Fruit fly (Drosophila melanogaster) whole organism, embryonic: ENCODE measurements around the gene CG15725.

Experiments used
- Abd-B ChIP-seq: fragments of 200-800 bp; sonication (Bioruptor generic); optimal IDR thresholded peaks from 2 replicates; lab custom pipeline; 2018; ENCODE audit warnings: missing biosample characterization, mild to moderate bottlenecking, missing genetic modification characterization, moderate library complexity
- Aef1 ChIP-seq: fragments of 200-800 bp; sonication (Bioruptor generic); IDR thresholded peaks from 3 replicates; pipeline ENCODE4 v1.3.6; 2022; ENCODE audit warnings: missing biosample characterization, missing genetic modification characterization
- Atf3 ChIP-seq: fragments of 200-800 bp; sonication (Bioruptor generic); optimal IDR thresholded peaks from 3 replicates; lab custom pipeline; 2016; ENCODE audit warnings: missing biosample characterization, missing genetic modification characterization
- Blimp-1 ChIP-seq: fragments of 200-800 bp; sonication (Bioruptor generic); optimal IDR thresholded peaks from 3 replicates; lab custom pipeline; 2018; ENCODE audit warnings: missing biosample characterization, missing genetic modification characterization, mild to moderate bottlenecking, moderate library complexity, missing genetic modification reagents
- Bteb2 ChIP-seq: fragments of 200-800 bp; sonication (Bioruptor generic); optimal IDR thresholded peaks from 2 replicates; lab custom pipeline; 2016; ENCODE audit warnings: missing biosample characterization, missing genetic modification characterization
- C15 ChIP-seq: fragments of 200-800 bp; sonication (Bioruptor generic); IDR thresholded peaks from 3 replicates; pipeline ENCODE4 v1.3.6; 2022; ENCODE audit warnings: missing biosample characterization, missing genetic modification characterization
- CG10543 ChIP-seq: fragments of 200-800 bp; sonication (Bioruptor generic); optimal IDR thresholded peaks from 3 replicates; lab custom pipeline; 2017; ENCODE audit warnings: missing biosample characterization, mild to moderate bottlenecking, missing genetic modification characterization, moderate library complexity
- CG10565 ChIP-seq: fragments of 200-800 bp; sonication (Bioruptor generic); optimal IDR thresholded peaks from 3 replicates; lab custom pipeline; 2016; ENCODE audit warnings: missing biosample characterization, mild to moderate bottlenecking, missing genetic modification characterization
- CG12071 ChIP-seq: fragments of 200-800 bp; sonication (Bioruptor generic); optimal IDR thresholded peaks from 3 replicates; lab custom pipeline; 2018; ENCODE audit warnings: missing biosample characterization, mild to moderate bottlenecking, missing genetic modification characterization
- CG12155 ChIP-seq: fragments of 200-800 bp; sonication (Bioruptor generic); optimal IDR thresholded peaks from 3 replicates; lab custom pipeline; 2016; ENCODE audit warnings: missing biosample characterization, missing genetic modification characterization
- CG12659 ChIP-seq: fragments of 200-800 bp; sonication (Bioruptor generic); optimal IDR thresholded peaks from 3 replicates; lab custom pipeline; 2017; ENCODE audit warnings: mild to moderate bottlenecking, missing biosample characterization, missing genetic modification reagents, missing genetic modification characterization
- CG12744 ChIP-seq: fragments of 200-800 bp; sonication (Bioruptor generic); optimal IDR thresholded peaks from 2 replicates; lab custom pipeline; 2016; ENCODE audit warnings: missing biosample characterization, missing genetic modification characterization
- CG16813 ChIP-seq: fragments of 200-800 bp; sonication (Bioruptor generic); IDR thresholded peaks from 3 replicates; pipeline ENCODE4 v1.3.6; 2022; ENCODE audit warnings: missing biosample characterization, missing genetic modification characterization; ENCODE audit not compliant: partially characterized antibody
- CG1832 ChIP-seq: fragments of 200-800 bp; sonication (Bioruptor generic); optimal IDR thresholded peaks from 2 replicates; lab custom pipeline; 2017; ENCODE audit warnings: missing biosample characterization, mild to moderate bottlenecking, missing genetic modification characterization, inconsistent platforms
- CG18764 ChIP-seq: fragments of 200-800 bp; sonication (Bioruptor generic); optimal IDR thresholded peaks from 3 replicates; lab custom pipeline; 2016; ENCODE audit warnings: missing biosample characterization, missing genetic modification characterization
- CG2875 ChIP-seq: fragments of 200-800 bp; sonication (Bioruptor generic); optimal IDR thresholded peaks from 2 replicates; lab custom pipeline; 2017; ENCODE audit warnings: missing biosample characterization, mild to moderate bottlenecking, missing genetic modification characterization, missing genetic modification reagents
- CG3847 ChIP-seq: fragments of 200-800 bp; sonication (Bioruptor generic); IDR thresholded peaks from 2 replicates; pipeline ENCODE4 v1.3.6; 2022; ENCODE audit warnings: missing biosample characterization, missing genetic modification characterization
- CG4617 ChIP-seq: fragments of 200-800 bp; sonication (Bioruptor generic); optimal IDR thresholded peaks from 3 replicates; lab custom pipeline; 2016; ENCODE audit warnings: missing biosample characterization, missing genetic modification characterization, borderline replicate concordance
- CG4854 ChIP-seq: fragments of 200-800 bp; sonication (Bioruptor generic); optimal IDR thresholded peaks from 2 replicates; lab custom pipeline; 2016; ENCODE audit warnings: missing biosample characterization, missing genetic modification characterization, inconsistent platforms
- CG8089 ChIP-seq: fragments of 200-800 bp; sonication (Bioruptor generic); optimal IDR thresholded peaks from 3 replicates; lab custom pipeline; 2016; ENCODE audit warnings: missing biosample characterization, missing genetic modification characterization
- CG9215 ChIP-seq: fragments of 200-800 bp; sonication (Bioruptor generic); IDR thresholded peaks from 2 replicates; pipeline ENCODE4 v1.3.6; 2022; ENCODE audit warnings: missing biosample characterization, missing genetic modification characterization
- D19A ChIP-seq: fragments of 200-800 bp; optimal IDR thresholded peaks from 3 replicates; lab custom pipeline; 2019; ENCODE audit warnings: missing biosample characterization, mild to moderate bottlenecking, missing genetic modification characterization, moderate library complexity
- Deaf1 ChIP-seq: fragments of 200-800 bp; optimal IDR thresholded peaks from 3 replicates; lab custom pipeline; 2019; ENCODE audit warnings: missing biosample characterization, mild to moderate bottlenecking, missing genetic modification characterization, moderate library complexity
- E2f2 ChIP-seq: fragments of 200-800 bp; sonication (Bioruptor generic); IDR thresholded peaks from 2 replicates; pipeline ENCODE4 v1.3.6; 2022; ENCODE audit warnings: missing biosample characterization, missing genetic modification characterization
- Hand ChIP-seq: fragments of 200-800 bp; sonication (Bioruptor generic); optimal IDR thresholded peaks from 2 replicates; lab custom pipeline; 2017; ENCODE audit warnings: mild to moderate bottlenecking, missing biosample characterization, missing genetic modification reagents, missing genetic modification characterization
- MTF-1 ChIP-seq: fragments of 200-800 bp; sonication (Bioruptor generic); optimal IDR thresholded peaks from 2 replicates; lab custom pipeline; 2018; ENCODE audit warnings: missing biosample characterization, mild to moderate bottlenecking, missing genetic modification characterization, borderline replicate concordance
- Max ChIP-seq: fragments of 200-800 bp; sonication (Bioruptor generic); optimal IDR thresholded peaks from 2 replicates; lab custom pipeline; 2016; ENCODE audit warnings: missing biosample characterization, mild to moderate bottlenecking, missing genetic modification characterization
- Meics ChIP-seq: fragments of 200-800 bp; sonication (Bioruptor generic); optimal IDR thresholded peaks from 2 replicates; lab custom pipeline; 2017; ENCODE audit warnings: missing biosample characterization, mild to moderate bottlenecking, missing genetic modification characterization
- Nf-YB ChIP-seq: fragments of 200-800 bp; sonication (Bioruptor generic); optimal IDR thresholded peaks from 3 replicates; lab custom pipeline; 2019; ENCODE audit warnings: missing biosample characterization, mild to moderate bottlenecking, missing genetic modification characterization, moderate library complexity
- Sox102F ChIP-seq: fragments of 200-800 bp; sonication (Bioruptor generic); optimal IDR thresholded peaks from 2 replicates; lab custom pipeline; 2018; ENCODE audit warnings: missing biosample characterization, mild to moderate bottlenecking, missing genetic modification characterization, moderate library complexity
- Xrp1 ChIP-seq: fragments of 200-800 bp; sonication (Bioruptor generic); IDR thresholded peaks from 2 replicates; pipeline ENCODE4 v1.3.6; 2022; ENCODE audit warnings: missing biosample characterization, missing genetic modification characterization
- ab ChIP-seq: fragments of 200-800 bp; sonication (Bioruptor generic); optimal IDR thresholded peaks from 2 replicates; lab custom pipeline; 2016; ENCODE audit warnings: missing biosample characterization, missing genetic modification characterization
- amos ChIP-seq: fragments of 200-800 bp; sonication (Bioruptor generic); IDR thresholded peaks from 2 replicates; pipeline ENCODE4 v1.3.6; 2022; ENCODE audit warnings: missing biosample characterization, missing genetic modification characterization; ENCODE audit not compliant: partially characterized antibody
- aop ChIP-seq: fragments of 200-800 bp; sonication (Bioruptor generic); IDR thresholded peaks from 2 replicates; pipeline ENCODE4 v1.3.6; 2022; ENCODE audit warnings: missing biosample characterization, missing genetic modification characterization
- ara ChIP-seq: fragments of 200-800 bp; sonication (Bioruptor generic); IDR thresholded peaks from 2 replicates; pipeline ENCODE4 v1.3.6; 2022; ENCODE audit warnings: missing biosample characterization, missing genetic modification characterization
- bcd ChIP-seq: fragments of 200-800 bp; sonication (Bioruptor generic); optimal IDR thresholded peaks from 2 replicates; lab custom pipeline; 2017; ENCODE audit warnings: missing biosample characterization, mild to moderate bottlenecking, missing genetic modification characterization
- ci ChIP-seq: fragments of 200-800 bp; sonication (Bioruptor generic); IDR thresholded peaks from 3 replicates; pipeline ENCODE4 v1.3.6; 2022; ENCODE audit warnings: missing biosample characterization, missing genetic modification characterization
- dan ChIP-seq: fragments of 200-800 bp; sonication (Bioruptor generic); IDR thresholded peaks from 2 replicates; pipeline ENCODE4 v1.3.6; 2022; ENCODE audit warnings: missing biosample characterization, missing genetic modification characterization
- danr ChIP-seq: fragments of 200-800 bp; sonication (Bioruptor generic); IDR thresholded peaks from 2 replicates; pipeline ENCODE4 v1.3.6; 2022; ENCODE audit warnings: missing biosample characterization, missing genetic modification characterization
- dysf ChIP-seq: fragments of 200-800 bp; sonication (Bioruptor generic); IDR thresholded peaks from 3 replicates; pipeline ENCODE4 v1.3.6; 2022; ENCODE audit warnings: missing biosample characterization, missing genetic modification characterization
- en ChIP-seq: fragments of 200-800 bp; sonication (Bioruptor generic); optimal IDR thresholded peaks from 2 replicates; lab custom pipeline; 2016; ENCODE audit warnings: missing biosample characterization, missing genetic modification characterization
- gem ChIP-seq: fragments of 200-800 bp; sonication (Bioruptor generic); optimal IDR thresholded peaks from 2 replicates; lab custom pipeline; 2019; ENCODE audit warnings: missing biosample characterization, mild to moderate bottlenecking, missing genetic modification characterization, moderate library complexity
- hbn ChIP-seq: fragments of 200-800 bp; sonication (Bioruptor generic); IDR thresholded peaks from 2 replicates; pipeline ENCODE4 v1.3.6; 2022; ENCODE audit warnings: missing biosample characterization, missing genetic modification characterization; ENCODE audit not compliant: partially characterized antibody
- ind ChIP-seq: fragments of 200-800 bp; sonication (Bioruptor generic); optimal IDR thresholded peaks from 3 replicates; lab custom pipeline; 2016; ENCODE audit warnings: missing biosample characterization, missing genetic modification characterization
- lab ChIP-seq: fragments of 200-800 bp; sonication (Bioruptor generic); optimal IDR thresholded peaks from 3 replicates; lab custom pipeline; 2017; ENCODE audit warnings: missing biosample characterization, missing genetic modification characterization, mild to moderate bottlenecking, moderate library complexity, missing genetic modification reagents
- odd ChIP-seq: fragments of 200-800 bp; sonication (Bioruptor generic); optimal IDR thresholded peaks from 2 replicates; lab custom pipeline; 2017; ENCODE audit warnings: missing biosample characterization, mild to moderate bottlenecking, missing genetic modification characterization
- peb ChIP-seq: fragments of 200-800 bp; sonication (Bioruptor generic); IDR thresholded peaks from 2 replicates; pipeline ENCODE4 v1.3.6; 2022; ENCODE audit warnings: missing biosample characterization, missing genetic modification characterization
- seq ChIP-seq: fragments of 200-800 bp; sonication (Bioruptor generic); IDR thresholded peaks from 2 replicates; pipeline ENCODE4 v1.3.6; 2022; ENCODE audit warnings: missing biosample characterization, missing genetic modification characterization
- sima ChIP-seq: fragments of 200-800 bp; sonication (Bioruptor generic); optimal IDR thresholded peaks from 2 replicates; lab custom pipeline; 2016; ENCODE audit warnings: missing biosample characterization, missing genetic modification characterization
- wek ChIP-seq: fragments of 200-800 bp; sonication (Bioruptor generic); optimal IDR thresholded peaks from 3 replicates; lab custom pipeline; 2018; ENCODE audit warnings: missing biosample characterization, mild to moderate bottlenecking, missing genetic modification characterization, moderate library complexity

The CG15725 gene

dm6 chrX:12737735-12738390, 32.2 kb downstream of the CG15725 start (continued):
- TF ChIP-seq CG12659 (GFP tag; lab: Kevin White, UChicago) = peak; percentile 85
- no peak for TF ChIP-seq Atf3
- TF ChIP-seq CG10543 = no peak
- peak; percentile 66; the same call in 2 of the 3 replicates for TF ChIP-seq dysf (GFP tag; lab: Robert Waterston, UW)
- no peak for TF ChIP-seq CG9215 (GFP tag; lab: Robert Waterston, UW)
- TF ChIP-seq en = no peak
- TF ChIP-seq CG2875 (GFP tag; lab: Kevin White, UChicago) = peak; percentile 41
- peak; percentile 55 for TF ChIP-seq seq (GFP tag; lab: Robert Waterston, UW)
- TF ChIP-seq Sox102F (GFP tag; lab: Kevin White, UChicago) = peak; percentile 87
- TF ChIP-seq lab (GFP tag; lab: Kevin White, UChicago) = peak; percentile 77
- no peak for TF ChIP-seq Aef1 (GFP tag; lab: Robert Waterston, UW)
- no peak; the same call in 1 of the 2 replicates for TF ChIP-seq ara
- peak; percentile 1 for TF ChIP-seq Bteb2 (GFP tag; lab: Kevin White, UChicago)
- no peak for TF ChIP-seq CG3847
- TF ChIP-seq amos (GFP tag; lab: Robert Waterston, UW) = no peak
- TF ChIP-seq danr (GFP tag; lab: Robert Waterston, UW) = no peak
- TF ChIP-seq CG16813 = no peak
- peak; percentile 72 for TF ChIP-seq odd (GFP tag; lab: Kevin White, UChicago)
- TF ChIP-seq CG8089 (GFP tag; lab: Kevin White, UChicago) = no peak
- TF ChIP-seq CG4854 = no peak
- no peak for TF ChIP-seq wek (GFP tag; lab: Kevin White, UChicago)
- no peak for TF ChIP-seq CG10565 (GFP tag; lab: Kevin White, UChicago)
- no peak for TF ChIP-seq CG1832
- TF ChIP-seq dan (GFP tag; lab: Robert Waterston, UW) = no peak
- no peak for TF ChIP-seq Max (GFP tag; lab: Kevin White, UChicago)
- peak; percentile 68 for TF ChIP-seq Xrp1 (GFP tag; lab: Robert Waterston, UW)
- no peak for TF ChIP-seq ab (GFP tag; lab: Kevin White, UChicago)
- TF ChIP-seq ind (GFP tag; lab: Kevin White, UChicago) = peak; percentile 55
- TF ChIP-seq CG4617 (GFP tag; lab: Kevin White, UChicago) = no peak
- peak; percentile 27; the same call in 1 of the 2 replicates for TF ChIP-seq E2f2 (GFP tag; lab: Robert Waterston, UW)
- TF ChIP-seq CG12071 (GFP tag; lab: Kevin White, UChicago) = no peak
- TF ChIP-seq MTF-1 (GFP tag; lab: Kevin White, UChicago) = no peak
- no peak for TF ChIP-seq peb (GFP tag; lab: Robert Waterston, UW)
- TF ChIP-seq Meics (GFP tag; lab: Kevin White, UChicago) = peak; percentile 87
- TF ChIP-seq C15 (GFP tag; lab: Robert Waterston, UW) = no peak
- peak; percentile 46 for TF ChIP-seq Deaf1
- peak; percentile 59 for TF ChIP-seq Nf-YB (GFP tag; lab: Kevin White, UChicago)
- TF ChIP-seq CG12155 (GFP tag; lab: Kevin White, UChicago) = peak; percentile 22
- TF ChIP-seq Hand = peak; percentile 55
- TF ChIP-seq bcd (GFP tag; lab: Kevin White, UChicago) = peak; percentile 79
- TF ChIP-seq D19A (tag; lab: Kevin White, UChicago) = peak; percentile 70
- peak; percentile 48; the same call in 1 of the 3 replicates for TF ChIP-seq ci (GFP tag; lab: Robert Waterston, UW)
- no peak for TF ChIP-seq CG18764 (GFP tag; lab: Kevin White, UChicago)
- peak; percentile 69 for TF ChIP-seq Abd-B (GFP tag; lab: Kevin White, UChicago)
- no peak for TF ChIP-seq sima
- peak; percentile 77 for TF ChIP-seq Blimp-1 (GFP tag; lab: Kevin White, UChicago)
- TF ChIP-seq gem = peak; percentile 92
- no peak for TF ChIP-seq aop (GFP tag; lab: Robert Waterston, UW)
- TF ChIP-seq CG12744 (GFP tag; lab: Kevin White, UChicago) = no peak
- TF ChIP-seq hbn (GFP tag; lab: Robert Waterston, UW) = no peak
